Worm (Caenorhabditis elegans): ENCODE data around the gene C45G9.6.

Gene C45G9.6

ce11 chrIII:5031375-5031836, 4.9 kb upstream of the C45G9.6 start:
- TF ChIP-seq tbx-2 (tag; optimal IDR thresholded peaks at IDR 0.05) (peak; percentile 65), skn-1 (tag; optimal IDR thresholded peaks at IDR 0.05) (peak; percentile 65), aly-2 (tag; optimal IDR thresholded peaks at IDR 0.05) (peak; percentile 32), nhr-43 (tag; optimal IDR thresholded peaks at IDR 0.05; ENCODE audit: poor library complexity, severe bottlenecking) (peak; percentile 58), elt-1 (tag; optimal IDR thresholded peaks at IDR 0.05) (peak; percentile 11), nfya-1 (tag; optimal IDR thresholded peaks at IDR 0.05; ENCODE audit: insufficient read depth) (peak; percentile 67), jun-1 (tag; optimal IDR thresholded peaks at IDR 0.05) (peak; percentile 69), pha-4 (tag; optimal IDR thresholded peaks at IDR 0.05) (peak; percentile 76), lin-39 (tag; optimal IDR thresholded peaks at IDR 0.05) (peak; percentile 59), R02D3.7 (tag; optimal IDR thresholded peaks at IDR 0.05) (peak; percentile 10), elt-2 (tag; optimal IDR thresholded peaks at IDR 0.05) (peak; percentile 62), lsy-12 (tag; optimal IDR thresholded peaks at IDR 0.05) (peak; percentile 73), hmg-11 (tag; optimal IDR thresholded peaks at IDR 0.05) (peak; percentile 94), nhr-23 (tag; optimal IDR thresholded peaks at IDR 0.05) (peak; percentile 67), nhr-25 (tag; optimal IDR thresholded peaks at IDR 0.05) (peak; percentile 67)

- no peak for TF ChIP-seq lsy-12 (tag; optimal IDR thresholded peaks at IDR 0.05)
- no peak for TF ChIP-seq ceh-82 (tag; optimal IDR thresholded peaks at IDR 0.05)
- no peak for TF ChIP-seq mdl-1 (tag; optimal IDR thresholded peaks at IDR 0.05)
Observed at ce11 chrIII:5042112-5042511, 5.9 kb downstream of the C45G9.6 start, which contains the start of gene nlp-43. Gene nlp-43 (plus strand): TSS chrIII:5042412.

- TF ChIP-seq zag-1 (tag; optimal IDR thresholded peaks at IDR 0.05): no peak
Observed at ce11 chrIII:5044709-5045108, 8.5 kb downstream of the C45G9.6 start, which contains the start of gene C45G9.14. Gene C45G9.14 (plus strand): TSS chrIII:5045009.

- TF ChIP-seq pqm-1 (tag; optimal IDR thresholded peaks at IDR 0.05) (peak; percentile 0), tbx-2 (tag; optimal IDR thresholded peaks at IDR 0.05) (no peak), fkh-10 (GFP tag; optimal IDR thresholded peaks at IDR 0.05) (peak; percentile 17), lin-39 (tag; optimal IDR thresholded peaks at IDR 0.05) (peak; percentile 23), hmg-11 (tag; optimal IDR thresholded peaks at IDR 0.05) (no peak), fos-1 (tag; optimal IDR thresholded peaks at IDR 0.05) (no peak), elt-2 (tag; optimal IDR thresholded peaks at IDR 0.05) (peak; percentile 74), nhr-25 (tag; optimal IDR thresholded peaks at IDR 0.05) (peak; percentile 95), snpc-4 (tag; optimal IDR thresholded peaks at IDR 0.05) (peak; percentile 80), nfya-1 (tag; optimal IDR thresholded peaks at IDR 0.05; ENCODE audit: insufficient read depth) (peak; percentile 20), nhr-43 (tag; optimal IDR thresholded peaks at IDR 0.05; ENCODE audit: poor library complexity, severe bottlenecking) (peak; percentile 9), nhr-23 (tag; optimal IDR thresholded peaks at IDR 0.05) (peak; percentile 27), pha-4 (tag; optimal IDR thresholded peaks at IDR 0.05) (peak; percentile 32), lin-15B (tag; optimal IDR thresholded peaks at IDR 0.05) (peak; percentile 70), R02D3.7 (tag; optimal IDR thresholded peaks at IDR 0.05) (no peak), jun-1 (tag; optimal IDR thresholded peaks at IDR 0.05) (peak; percentile 5), unc-62 (GFP tag; optimal IDR thresholded peaks at IDR 0.05) (no peak)
Observed at ce11 chrIII:5047175-5047574, 10.9 kb downstream of the C45G9.6 start, which contains the start of gene txbp-3. Gene txbp-3 (minus strand): TSS chrIII:5047459.

ce11 chrIII:5047740-5048139, 11.5 kb downstream of the C45G9.6 start, which contains the start of gene C45G9.5:
Gene C45G9.5 (plus strand): TSS chrIII:5048117.
- TF ChIP-seq ama-1 (optimal IDR thresholded peaks at IDR 0.05): no peak
- no peak for TF ChIP-seq aly-2 (tag; optimal IDR thresholded peaks at IDR 0.05)
- TF ChIP-seq nhr-28 (tag; optimal IDR thresholded peaks at IDR 0.05): no peak
- no peak for TF ChIP-seq ztf-11 (tag; optimal IDR thresholded peaks at IDR 0.05)
- no peak for TF ChIP-seq R02D3.7 (tag; optimal IDR thresholded peaks at IDR 0.05)
- no peak for TF ChIP-seq nhr-11 (tag; optimal IDR thresholded peaks at IDR 0.05)
- no peak for TF ChIP-seq fkh-2 (tag; optimal IDR thresholded peaks at IDR 0.05)
- TF ChIP-seq tbx-2 (tag; optimal IDR thresholded peaks at IDR 0.05): no peak
- no peak for TF ChIP-seq snpc-4 (tag; optimal IDR thresholded peaks at IDR 0.05)
- TF ChIP-seq lin-15B (tag; optimal IDR thresholded peaks at IDR 0.05): no peak
- TF ChIP-seq unc-39 (tag; optimal IDR thresholded peaks at IDR 0.05): no peak
- no peak for TF ChIP-seq fkh-10 (GFP tag; optimal IDR thresholded peaks at IDR 0.05)
- TF ChIP-seq egl-5 (tag; optimal IDR thresholded peaks at IDR 0.05): no peak
- TF ChIP-seq nhr-77 (tag; optimal IDR thresholded peaks at IDR 0.05): no peak
- no peak for TF ChIP-seq egl-27 (tag; optimal IDR thresholded peaks at IDR 0.05)
